Fruit fly (Drosophila melanogaster) whole organism, wandering third instar larva: ENCODE data around the gene CG13857.

Source experiments
- Abd-B ChIP-seq: fragments of >200 bp; optimal IDR thresholded peaks from 2 replicates; lab custom pipeline; 2017; ENCODE audit warnings: missing biosample characterization, missing genetic modification characterization
- CG32264 ChIP-seq: fragments of 200-800 bp; sonication (Bioruptor generic); optimal IDR thresholded peaks from 2 replicates; lab custom pipeline; 2016; ENCODE audit warnings: missing biosample characterization, missing genetic modification characterization
- CG9705 ChIP-seq: fragments of 200-800 bp; sonication (Bioruptor generic); optimal IDR thresholded peaks from 2 replicates; lab custom pipeline; 2018; ENCODE audit warnings: missing biosample characterization, mild to moderate bottlenecking, missing genetic modification characterization
- CrebA ChIP-seq: fragments of 200-800 bp; sonication (Bioruptor generic); optimal IDR thresholded peaks from 2 replicates; lab custom pipeline; 2016; ENCODE audit warnings: missing biosample characterization, mild to moderate bottlenecking, missing genetic modification characterization, borderline replicate concordance
- Dfd ChIP-seq: fragments of >200 bp; optimal IDR thresholded peaks from 2 replicates; lab custom pipeline; 2017; ENCODE audit warnings: missing biosample characterization, missing genetic modification characterization
- Dif ChIP-seq: fragments of 200-275, 200-300 bp; sonication (Bioruptor generic); optimal IDR thresholded peaks from 2 replicates; lab custom pipeline; 2018; ENCODE audit warnings: missing biosample characterization, missing genetic modification characterization; ENCODE audit not compliant: partially characterized antibody
- GATAd ChIP-seq: sonication (Bioruptor generic); optimal IDR thresholded peaks from 2 replicates; lab custom pipeline; 2016; ENCODE audit warnings: missing biosample characterization, missing genetic modification characterization
- HLH106 ChIP-seq: fragments of 200-800 bp; optimal IDR thresholded peaks from 3 replicates; lab custom pipeline; 2019; ENCODE audit warnings: missing biosample characterization, mild to moderate bottlenecking, missing genetic modification characterization, moderate library complexity
- Hnf4 ChIP-seq: fragments of 200-800 bp; sonication (Bioruptor generic); optimal IDR thresholded peaks from 2 replicates; lab custom pipeline; 2016; ENCODE audit warnings: missing biosample characterization, mild to moderate bottlenecking, missing genetic modification characterization
- Hr78 ChIP-seq: fragments of >200 bp; optimal IDR thresholded peaks from 2 replicates; lab custom pipeline; 2017; ENCODE audit warnings: missing biosample characterization, missing genetic modification characterization
- Hr83 ChIP-seq: fragments of 200-300 bp; sonication (Bioruptor generic); optimal IDR thresholded peaks from 2 replicates; lab custom pipeline; 2016; ENCODE audit warnings: missing biosample characterization, mild to moderate bottlenecking, missing genetic modification characterization, moderate library complexity; ENCODE audit not compliant: poor library complexity, severe bottlenecking
- Jra ChIP-seq: sonication (Bioruptor generic); optimal IDR thresholded peaks from 2 replicates; lab custom pipeline; 2016; ENCODE audit warnings: missing biosample characterization, missing genetic modification characterization
- Mio ChIP-seq: sonication (Bioruptor generic); optimal IDR thresholded peaks from 2 replicates; lab custom pipeline; 2016; ENCODE audit warnings: missing biosample characterization, missing genetic modification characterization
- Myc ChIP-seq: fragments of >200 bp; optimal IDR thresholded peaks from 2 replicates; lab custom pipeline; 2017
- N ChIP-seq: fragments of >200 bp; optimal IDR thresholded peaks from 2 replicates; lab custom pipeline; 2018; ENCODE audit warnings: missing biosample characterization, missing external identifiers, missing genetic modification characterization
- OdsH ChIP-seq: fragments of 200-800 bp; sonication (Bioruptor generic); optimal IDR thresholded peaks from 2 replicates; lab custom pipeline; 2016; ENCODE audit warnings: missing biosample characterization, mild to moderate bottlenecking, missing genetic modification characterization
- Rel ChIP-seq, 2 experiments: fragments of 200-800 bp; sonication (Bioruptor generic) in 1 of 2; optimal IDR thresholded peaks; 2 replicates in 1 of 2; 3 replicates in 1 of 2; lab custom pipeline; 2016 to 2019; ENCODE audit warnings: mild to moderate bottlenecking in 2 of 2, missing biosample characterization in 2 of 2, missing genetic modification characterization in 2 of 2, moderate library complexity in 1 of 2
- Vsx2 ChIP-seq: fragments of 200-300, 225-300 bp; sonication (Bioruptor generic); optimal IDR thresholded peaks from 2 replicates; lab custom pipeline; 2018; ENCODE audit warnings: missing biosample characterization, missing genetic modification characterization; ENCODE audit not compliant: partially characterized antibody
- br ChIP-seq: fragments of 200-800 bp; sonication (Bioruptor generic); optimal IDR thresholded peaks from 2 replicates; lab custom pipeline; 2016; ENCODE audit warnings: missing biosample characterization, missing genetic modification characterization
- brk ChIP-seq: fragments of 200-800 bp; sonication (Bioruptor generic); optimal IDR thresholded peaks from 2 replicates; lab custom pipeline; 2016; ENCODE audit warnings: missing biosample characterization, mild to moderate bottlenecking, missing genetic modification characterization
- dl ChIP-seq, 2 experiments: fragments of 175-275, 200-275 bp in 1 of 2; fragments of 200-275 bp in 1 of 2; sonication (Bioruptor generic); optimal IDR thresholded peaks; lab custom pipeline; 2018; ENCODE audit warnings: mild to moderate bottlenecking in 2 of 2, missing biosample characterization in 2 of 2, missing genetic modification characterization in 2 of 2, moderate library complexity in 2 of 2; ENCODE audit not compliant: partially characterized antibody in 2 of 2, insufficient read depth in 1 of 2
- dmrt93B ChIP-seq: fragments of 200-800 bp; sonication (Bioruptor generic); optimal IDR thresholded peaks from 2 replicates; lab custom pipeline; 2018; ENCODE audit warnings: missing biosample characterization, mild to moderate bottlenecking, missing genetic modification characterization
- dsf ChIP-seq: sonication (Bioruptor generic); optimal IDR thresholded peaks from 2 replicates; lab custom pipeline; 2016; ENCODE audit warnings: missing biosample characterization, missing genetic modification characterization, borderline replicate concordance
- foxo ChIP-seq, 2 experiments: fragments of 200-800 bp; sonication (Bioruptor generic); optimal IDR thresholded peaks; 2 replicates in 1 of 2; 3 replicates in 1 of 2; lab custom pipeline; 2016 to 2017; ENCODE audit warnings: missing biosample characterization in 2 of 2, missing genetic modification characterization in 2 of 2
- h ChIP-seq: fragments of 200-800 bp; sonication (Bioruptor generic); optimal IDR thresholded peaks from 3 replicates; lab custom pipeline; 2016; ENCODE audit warnings: missing biosample characterization, mild to moderate bottlenecking, missing genetic modification characterization
- jim ChIP-seq: fragments of 175-275, 200-325 bp; sonication (Bioruptor generic); optimal IDR thresholded peaks from 2 replicates; lab custom pipeline; 2016; ENCODE audit warnings: missing biosample characterization, mild to moderate bottlenecking, missing genetic modification characterization
- lola ChIP-seq: fragments of >200 bp; optimal IDR thresholded peaks from 2 replicates; lab custom pipeline; 2017; ENCODE audit warnings: missing biosample characterization, missing genetic modification characterization
- pan ChIP-seq: fragments of >200 bp; optimal IDR thresholded peaks from 2 replicates; lab custom pipeline; 2017
- rgr ChIP-seq: fragments of 200-800 bp; sonication (Bioruptor generic); optimal IDR thresholded peaks from 3 replicates; lab custom pipeline; 2016; ENCODE audit warnings: missing biosample characterization, mild to moderate bottlenecking, missing genetic modification characterization
- sage ChIP-seq: fragments of 200-800 bp; sonication (Bioruptor generic); optimal IDR thresholded peaks from 2 replicates; lab custom pipeline; 2016; ENCODE audit warnings: missing biosample characterization, mild to moderate bottlenecking, missing genetic modification characterization
- sv ChIP-seq: fragments of 200-800 bp; sonication (Bioruptor generic); optimal IDR thresholded peaks from 3 replicates; lab custom pipeline; 2016; ENCODE audit warnings: missing biosample characterization, missing genetic modification characterization
- tai ChIP-seq: sonication (Bioruptor generic); optimal IDR thresholded peaks from 2 replicates; lab custom pipeline; 2016; ENCODE audit warnings: missing biosample characterization, missing genetic modification characterization
- usp ChIP-seq: fragments of >200 bp; optimal IDR thresholded peaks from 2 replicates; lab custom pipeline; 2017; ENCODE audit warnings: missing biosample characterization, missing genetic modification characterization
- woc ChIP-seq: sonication (Bioruptor generic); optimal IDR thresholded peaks from 2 replicates; lab custom pipeline; 2016; ENCODE audit warnings: missing biosample characterization, mild to moderate bottlenecking, missing genetic modification characterization

The CG13857 gene

dm6 chr3R:22394004-22394403, at the start of gene CG13857:
Gene CG13857 (minus strand): TSS chr3R:22394104.
- TF ChIP-seq Abd-B (GFP tag; lab: Kevin White, UChicago), result no peak
- TF ChIP-seq sv, result no peak
- TF ChIP-seq CG9705 (GFP tag; lab: Kevin White, UChicago), result no peak
- TF ChIP-seq br (GFP tag; lab: Kevin White, UChicago), result no peak
- no peak for TF ChIP-seq Rel (GFP tag; optimal IDR thresholded peaks at IDR 0.05; lab: Kevin White, UChicago)
- TF ChIP-seq Rel (tag; optimal IDR thresholded peaks at IDR 0.05; lab: Kevin White, UChicago), result no peak
- no peak for TF ChIP-seq CG32264
- no peak for TF ChIP-seq Hr78 (GFP tag; lab: Kevin White, UChicago)
- TF ChIP-seq CrebA (GFP tag; lab: Kevin White, UChicago), result no peak
- no peak for TF ChIP-seq Hr83
- no peak for TF ChIP-seq dsf (GFP tag; lab: Kevin White, UChicago)
- no peak for TF ChIP-seq Vsx2 (GFP tag; lab: Kevin White, UChicago)
- TF ChIP-seq Myc (lab: Kevin White, UChicago), result no peak
- TF ChIP-seq Jra, result no peak
- TF ChIP-seq N, result no peak
- TF ChIP-seq usp (GFP tag; lab: Kevin White, UChicago), result no peak
- no peak for TF ChIP-seq GATAd (GFP tag; lab: Kevin White, UChicago)
- no peak for TF ChIP-seq Dfd (GFP tag; lab: Kevin White, UChicago)
- no peak for TF ChIP-seq Hnf4 (GFP tag; lab: Kevin White, UChicago)
- TF ChIP-seq h (GFP tag; lab: Kevin White, UChicago), result no peak
- TF ChIP-seq pan, result no peak

dm6 chr3R:22438301-22438700, 44.4 kb upstream of the CG13857 start:
- TF ChIP-seq pan, result no peak
- TF ChIP-seq tai (GFP tag; lab: Kevin White, UChicago), result no peak
- TF ChIP-seq dsf (GFP tag; lab: Kevin White, UChicago), result no peak
- TF ChIP-seq dl (GFP tag; optimal IDR thresholded peaks at IDR 0.05; lab: Kevin White, UChicago; ENCODE audit: insufficient read depth in 1 of 2, partially characterized antibody in 2 of 2), result no peak
- no peak for TF ChIP-seq rgr (GFP tag; lab: Kevin White, UChicago)
- no peak for TF ChIP-seq Vsx2 (GFP tag; lab: Kevin White, UChicago)
- TF ChIP-seq GATAd (GFP tag; lab: Kevin White, UChicago), result no peak
- TF ChIP-seq brk (GFP tag; lab: Kevin White, UChicago), result no peak
- TF ChIP-seq Dfd (GFP tag; lab: Kevin White, UChicago), result no peak
- no peak for TF ChIP-seq jim (GFP tag; lab: Kevin White, UChicago)
- no peak for TF ChIP-seq HLH106 (tag; lab: Kevin White, UChicago)
- no peak for TF ChIP-seq Mio (GFP tag; lab: Kevin White, UChicago)
- TF ChIP-seq CrebA (GFP tag; lab: Kevin White, UChicago), result no peak
- no peak for TF ChIP-seq Dif (GFP tag; lab: Kevin White, UChicago)
- no peak for TF ChIP-seq foxo (GFP tag; optimal IDR thresholded peaks at IDR 0.05; lab: Kevin White, UChicago)
- TF ChIP-seq, all 38 proteins: peak for 0

- TF ChIP-seq tai (GFP tag; lab: Kevin White, UChicago) (no peak), lola (GFP tag; lab: Kevin White, UChicago) (no peak), Vsx2 (GFP tag; lab: Kevin White, UChicago) (no peak), usp (GFP tag; lab: Kevin White, UChicago) (no peak), N (no peak), Dfd (GFP tag; lab: Kevin White, UChicago) (no peak), jim (GFP tag; lab: Kevin White, UChicago) (no peak), dsf (GFP tag; lab: Kevin White, UChicago) (no peak), dmrt93B (GFP tag; lab: Kevin White, UChicago) (no peak), br (GFP tag; lab: Kevin White, UChicago) (no peak), Hr78 (GFP tag; lab: Kevin White, UChicago) (no peak), sage (GFP tag; lab: Kevin White, UChicago) (no peak), CG9705 (GFP tag; lab: Kevin White, UChicago) (no peak), GATAd (GFP tag; lab: Kevin White, UChicago) (no peak), OdsH (GFP tag; lab: Kevin White, UChicago) (no peak), Jra (no peak), woc (no peak)
- TF ChIP-seq, all 38 proteins: peak for 0
Observed at dm6 chr3R:22436050-22436449, 42.1 kb upstream of the CG13857 start, which contains the start of gene CG13847. Gene CG13847 (minus strand): TSS chr3R:22436150.
